Worm (Caenorhabditis elegans) whole organism, L4/young adult: ENCODE data around the gene usp-39.

ENCODE experiments used
- W03F9.2 ChIP-seq: fragments of 150-350 bp; optimal IDR thresholded peaks from 2 replicates; lab custom pipeline; 2014; ENCODE audit warnings: missing biosample characterization, missing genetic modification characterization
- dao-5 ChIP-seq: sonication (generic microtip); optimal IDR thresholded peaks from 2 replicates; lab custom pipeline; 2016; ENCODE audit warnings: missing genotype, missing genetic modification characterization, moderate library complexity, missing compliant biosample characterization
- him-1 ChIP-seq: sonication (generic microtip); optimal IDR thresholded peaks from 2 replicates; lab custom pipeline; 2016; ENCODE audit warnings: missing genotype, missing genetic modification reagents, missing genetic modification characterization, missing compliant biosample characterization

DNA sequence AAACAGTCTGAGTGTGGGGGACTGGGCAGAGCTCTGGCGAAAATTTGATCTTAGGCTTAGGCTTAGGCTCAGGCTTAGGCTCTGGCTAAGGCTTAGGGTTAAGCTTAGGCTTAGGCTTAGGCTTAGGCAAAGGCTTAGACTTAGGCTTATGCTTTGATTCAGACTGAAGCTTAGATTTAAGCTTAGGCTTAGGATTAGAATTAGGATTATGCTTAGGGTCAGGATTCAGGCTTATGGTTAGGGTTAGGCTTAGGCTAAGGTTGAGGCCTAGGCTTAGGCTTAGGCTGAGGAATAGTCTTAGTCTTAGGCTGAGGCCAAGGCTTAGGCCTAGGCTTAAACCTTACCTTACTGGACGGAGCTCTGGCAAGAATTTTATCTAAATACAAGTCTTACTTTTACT, 38.2 kb upstream of the usp-39 start:
- no peak for TF ChIP-seq dao-5 (tag; lab: Kevin White, UChicago)
- TF ChIP-seq him-1 (tag; lab: Kevin White, UChicago): no peak
- no peak for TF ChIP-seq W03F9.2 (tag; lab: Kevin White, UChicago)
